Fruit fly (Drosophila melanogaster) whole organism, embryonic: ENCODE results near the gene Prp16.

Experiments
- Abd-B ChIP-seq: fragments of 200-800 bp; sonication (Bioruptor generic); optimal IDR thresholded peaks from 2 replicates; lab custom pipeline; 2018; ENCODE audit warnings: missing biosample characterization, mild to moderate bottlenecking, missing genetic modification characterization, moderate library complexity
- Asciz ChIP-seq: fragments of 200-800 bp; sonication (Bioruptor generic); optimal IDR thresholded peaks from 2 replicates; lab custom pipeline; 2017; ENCODE audit warnings: missing biosample characterization, mild to moderate bottlenecking, missing genetic modification characterization, missing genetic modification reagents
- C15 ChIP-seq: fragments of 200-800 bp; sonication (Bioruptor generic); IDR thresholded peaks from 3 replicates; pipeline ENCODE4 v1.3.6; 2022; ENCODE audit warnings: missing biosample characterization, missing genetic modification characterization
- CG11560 ChIP-seq: fragments of 200-800 bp; sonication (Bioruptor generic); IDR thresholded peaks from 3 replicates; pipeline ENCODE4 v1.3.6; 2022; ENCODE audit warnings: missing biosample characterization, missing genetic modification characterization
- CG12236 ChIP-seq: fragments of 200-800 bp; sonication (Bioruptor generic); optimal IDR thresholded peaks from 2 replicates; lab custom pipeline; 2016; ENCODE audit warnings: missing biosample characterization, missing genetic modification characterization
- CG1233 ChIP-seq: fragments of 200-800 bp; sonication (Bioruptor generic); optimal IDR thresholded peaks from 4 replicates; lab custom pipeline; 2018; ENCODE audit warnings: missing biosample characterization, mild to moderate bottlenecking, missing genetic modification characterization
- CG13424 ChIP-seq: fragments of 200-800 bp; sonication (Bioruptor generic); optimal IDR thresholded peaks from 2 replicates; lab custom pipeline; 2019; ENCODE audit warnings: missing biosample characterization, mild to moderate bottlenecking, missing genetic modification characterization, moderate library complexity
- CG14965 ChIP-seq: fragments of 200-800 bp; sonication (Bioruptor generic); optimal IDR thresholded peaks from 2 replicates; lab custom pipeline; 2016; ENCODE audit warnings: missing biosample characterization, missing genetic modification characterization, borderline replicate concordance
- CG17359 ChIP-seq: fragments of 200-800 bp; sonication (Bioruptor generic); optimal IDR thresholded peaks from 3 replicates; lab custom pipeline; 2018; ENCODE audit warnings: missing biosample characterization, mild to moderate bottlenecking, missing genetic modification characterization, moderate library complexity
- CG17612 ChIP-seq: fragments of 200-800 bp; sonication (Bioruptor generic); IDR thresholded peaks from 2 replicates; pipeline ENCODE4 v1.3.6; 2022; ENCODE audit warnings: missing biosample characterization, missing genetic modification characterization
- CG18619 ChIP-seq: fragments of 200-800 bp; sonication (Bioruptor generic); optimal IDR thresholded peaks from 3 replicates; lab custom pipeline; 2017; ENCODE audit warnings: missing biosample characterization, mild to moderate bottlenecking, missing genetic modification characterization
- CG2875 ChIP-seq: fragments of 200-800 bp; sonication (Bioruptor generic); optimal IDR thresholded peaks from 2 replicates; lab custom pipeline; 2017; ENCODE audit warnings: missing biosample characterization, mild to moderate bottlenecking, missing genetic modification characterization, missing genetic modification reagents
- CG31365 ChIP-seq: fragments of 200-800 bp; sonication (Bioruptor generic); optimal IDR thresholded peaks from 2 replicates; lab custom pipeline; 2018; ENCODE audit warnings: missing biosample characterization, mild to moderate bottlenecking, missing genetic modification characterization
- CG32532 ChIP-seq: fragments of 200-800 bp; sonication (Bioruptor generic); IDR thresholded peaks from 2 replicates; pipeline ENCODE4 v1.3.6; 2022; ENCODE audit warnings: missing biosample characterization, missing genetic modification characterization
- CG42726 ChIP-seq: fragments of 200-800 bp; sonication (Bioruptor generic); IDR thresholded peaks from 2 replicates; pipeline ENCODE4 v1.3.6; 2022; ENCODE audit warnings: missing biosample characterization, missing genetic modification characterization; ENCODE audit not compliant: partially characterized antibody
- CG4404 ChIP-seq: fragments of 200-800 bp; sonication (Bioruptor generic); IDR thresholded peaks from 2 replicates; pipeline ENCODE4 v1.3.6; 2022; ENCODE audit warnings: missing biosample characterization, missing genetic modification characterization
- CG4707 ChIP-seq: fragments of 200-800 bp; sonication (Bioruptor generic); optimal IDR thresholded peaks from 2 replicates; lab custom pipeline; 2018; ENCODE audit warnings: missing biosample characterization, mild to moderate bottlenecking, missing genetic modification characterization, moderate library complexity
- CG7372 ChIP-seq: fragments of 200-800 bp; sonication (Bioruptor generic); IDR thresholded peaks from 2 replicates; pipeline ENCODE4 v1.3.6; 2022; ENCODE audit warnings: missing biosample characterization, missing genetic modification characterization
- CG8281 ChIP-seq: fragments of 200-800 bp; sonication (Bioruptor generic); optimal IDR thresholded peaks from 2 replicates; lab custom pipeline; 2018; ENCODE audit warnings: missing biosample characterization, mild to moderate bottlenecking, missing genetic modification characterization, moderate library complexity
- CG9932 ChIP-seq: fragments of 200-800 bp; sonication (Bioruptor generic); IDR thresholded peaks from 2 replicates; pipeline ENCODE4 v1.3.6; 2022; ENCODE audit warnings: missing biosample characterization, missing genetic modification characterization
- D ChIP-seq, 2 experiments: fragments of 200-800 bp in 1 of 2; fragments of >200 bp in 1 of 2; sonication (Bioruptor generic) in 1 of 2; optimal IDR thresholded peaks; 2 replicates in 1 of 2; 3 replicates in 1 of 2; lab custom pipeline; 2017; ENCODE audit warnings: mild to moderate bottlenecking in 1 of 2, missing biosample characterization in 1 of 2, missing genetic modification characterization in 1 of 2, missing genetic modification reagents in 1 of 2
- Dad ChIP-seq: fragments of 200-800 bp; sonication (Bioruptor generic); optimal IDR thresholded peaks from 3 replicates; lab custom pipeline; 2016; ENCODE audit warnings: missing biosample characterization, missing genetic modification characterization
- Dll ChIP-seq: fragments of 200-800 bp; sonication (Bioruptor generic); IDR thresholded peaks from 4 replicates; pipeline ENCODE4 v1.3.6; 2022; ENCODE audit warnings: missing biosample characterization, missing genetic modification characterization; ENCODE audit not compliant: partially characterized antibody
- Doc2 ChIP-seq: fragments of 200-800 bp; sonication (Bioruptor generic); IDR thresholded peaks from 2 replicates; pipeline ENCODE4 v1.3.6; 2022; ENCODE audit warnings: missing biosample characterization, missing genetic modification characterization
- E2f2 ChIP-seq: fragments of 200-800 bp; sonication (Bioruptor generic); IDR thresholded peaks from 2 replicates; pipeline ENCODE4 v1.3.6; 2022; ENCODE audit warnings: missing biosample characterization, missing genetic modification characterization
- Fer2 ChIP-seq: fragments of 200-800 bp; sonication (Bioruptor generic); optimal IDR thresholded peaks from 2 replicates; lab custom pipeline; 2018; ENCODE audit warnings: missing biosample characterization, mild to moderate bottlenecking, missing genetic modification characterization, moderate library complexity
- Hey ChIP-seq: fragments of 200-800 bp; sonication (Bioruptor generic); optimal IDR thresholded peaks from 3 replicates; lab custom pipeline; 2018; ENCODE audit warnings: missing biosample characterization, mild to moderate bottlenecking, missing genetic modification characterization
- Hr3 ChIP-seq: fragments of 200-800 bp; sonication (Bioruptor generic); optimal IDR thresholded peaks from 3 replicates; lab custom pipeline; 2016; ENCODE audit warnings: missing biosample characterization, missing genetic modification characterization
- Jarid2 ChIP-seq: fragments of 200-800 bp; sonication (Bioruptor generic); optimal IDR thresholded peaks from 3 replicates; lab custom pipeline; 2017; ENCODE audit warnings: mild to moderate bottlenecking, missing biosample characterization, missing genetic modification reagents, missing genetic modification characterization
- Lim3 ChIP-seq: fragments of 200-800 bp; sonication (Bioruptor generic); IDR thresholded peaks from 2 replicates; pipeline ENCODE4 v1.3.6; 2022; ENCODE audit warnings: missing biosample characterization, missing genetic modification characterization
- Mes4 ChIP-seq: fragments of 200-800 bp; sonication (Bioruptor generic); optimal IDR thresholded peaks from 2 replicates; lab custom pipeline; 2016; ENCODE audit warnings: missing biosample characterization, missing genetic modification characterization
- Myb ChIP-seq: fragments of 200-800 bp; sonication (Bioruptor generic); optimal IDR thresholded peaks from 2 replicates; lab custom pipeline; 2016; ENCODE audit warnings: missing biosample characterization, missing genetic modification characterization
- Xrp1 ChIP-seq: fragments of 200-800 bp; sonication (Bioruptor generic); IDR thresholded peaks from 2 replicates; pipeline ENCODE4 v1.3.6; 2022; ENCODE audit warnings: missing biosample characterization, missing genetic modification characterization
- bab2 ChIP-seq: fragments of 200-800 bp; sonication (Bioruptor generic); optimal IDR thresholded peaks from 2 replicates; lab custom pipeline; 2016; ENCODE audit warnings: missing biosample characterization, missing genetic modification characterization
- br ChIP-seq: fragments of >200 bp; optimal IDR thresholded peaks from 2 replicates; lab custom pipeline; 2017
- cad ChIP-seq: fragments of >200 bp; optimal IDR thresholded peaks from 2 replicates; lab custom pipeline; 2017; ENCODE audit warnings: missing biosample characterization, missing genetic modification characterization
- chif ChIP-seq, 2 experiments: fragments of 200-800 bp; sonication (Bioruptor generic); optimal IDR thresholded peaks; 3 replicates each; lab custom pipeline; 2016; ENCODE audit warnings: missing biosample characterization in 2 of 2, missing genetic modification characterization in 2 of 2
- ems ChIP-seq: fragments of 200-800 bp; sonication (Bioruptor generic); optimal IDR thresholded peaks from 3 replicates; lab custom pipeline; 2016; ENCODE audit warnings: missing biosample characterization, missing genetic modification characterization
- fd3F ChIP-seq: fragments of 200-800 bp; sonication (Bioruptor generic); optimal IDR thresholded peaks from 2 replicates; lab custom pipeline; 2018; ENCODE audit warnings: missing biosample characterization, mild to moderate bottlenecking, missing genetic modification characterization, moderate library complexity
- gem ChIP-seq: fragments of 200-800 bp; sonication (Bioruptor generic); optimal IDR thresholded peaks from 2 replicates; lab custom pipeline; 2019; ENCODE audit warnings: missing biosample characterization, mild to moderate bottlenecking, missing genetic modification characterization, moderate library complexity
- lov ChIP-seq, 2 experiments: fragments of 200-800 bp in 1 of 2; fragments of >200 bp in 1 of 2; sonication (Bioruptor generic) in 1 of 2; IDR thresholded peaks in 1 of 2; optimal IDR thresholded peaks in 1 of 2; 2 replicates in 1 of 2; 3 replicates in 1 of 2; pipeline versions ENCODE4 v1.3.6 to Lab custom; 2017 to 2022; ENCODE audit warnings: missing biosample characterization in 1 of 2, missing genetic modification characterization in 1 of 2
- nerfin-1 ChIP-seq: fragments of 200-800 bp; sonication (Bioruptor generic); optimal IDR thresholded peaks from 3 replicates; lab custom pipeline; 2019; ENCODE audit warnings: missing biosample characterization, mild to moderate bottlenecking, missing genetic modification characterization, moderate library complexity
- onecut ChIP-seq: fragments of 200-800 bp; sonication (Bioruptor generic); IDR thresholded peaks from 2 replicates; pipeline ENCODE4 v1.3.6; 2022; ENCODE audit warnings: missing biosample characterization, missing genetic modification characterization
- pb ChIP-seq: fragments of 200-800 bp; sonication (Bioruptor generic); optimal IDR thresholded peaks from 3 replicates; lab custom pipeline; 2016; ENCODE audit warnings: missing biosample characterization, missing genetic modification characterization
- pho ChIP-seq: fragments of 200-800 bp; sonication (Bioruptor generic); optimal IDR thresholded peaks from 2 replicates; lab custom pipeline; 2016; ENCODE audit warnings: missing biosample characterization, missing genetic modification characterization
- row ChIP-seq: fragments of 200-800 bp; sonication (Bioruptor generic); IDR thresholded peaks from 3 replicates; pipeline ENCODE4 v1.3.6; 2022; ENCODE audit warnings: missing biosample characterization, missing genetic modification characterization
- so ChIP-seq: fragments of 200-800 bp; sonication (Bioruptor generic); IDR thresholded peaks from 3 replicates; pipeline ENCODE4 v1.3.6; 2022; ENCODE audit warnings: missing biosample characterization, missing genetic modification characterization
- wdn ChIP-seq: fragments of 200-800 bp; sonication (Bioruptor generic); IDR thresholded peaks from 2 replicates; pipeline ENCODE4 v1.3.6; 2022; ENCODE audit warnings: missing biosample characterization, missing genetic modification characterization
- z ChIP-seq: fragments of 200-800 bp; sonication (Bioruptor generic); IDR thresholded peaks from 3 replicates; pipeline ENCODE4 v1.3.6; 2022; ENCODE audit warnings: missing biosample characterization, missing genetic modification characterization
- zen ChIP-seq: fragments of 200-800 bp; sonication (Bioruptor generic); optimal IDR thresholded peaks from 3 replicates; lab custom pipeline; 2018; ENCODE audit warnings: missing biosample characterization, mild to moderate bottlenecking, missing genetic modification characterization, moderate library complexity

The Prp16 gene

dm6 chrX:14213509-14214154 is 12.5 kb downstream of the Prp16 start (continued):
- TF ChIP-seq chif (GFP tag; optimal IDR thresholded peaks at IDR 0.05; lab: Kevin White, UChicago) (peak in 1 of 2 experiments; percentile 20), CG12236 (GFP tag; lab: Kevin White, UChicago) (no peak), CG11560 (tag; lab: Robert Waterston, UW) (no peak), Myb (peak; percentile 25), CG9932 (GFP tag; lab: Robert Waterston, UW) (no peak; the same call in 1 of the 2 replicates), C15 (GFP tag; lab: Robert Waterston, UW) (no peak), Fer2 (tag; lab: Kevin White, UChicago) (no peak), CG8281 (no peak), Lim3 (no peak), fd3F (peak; percentile 27), Doc2 (GFP tag; lab: Robert Waterston, UW) (no peak), CG7372 (GFP tag; lab: Robert Waterston, UW) (no peak), Hr3 (GFP tag; lab: Kevin White, UChicago) (peak; percentile 1), br (lab: Kevin White, UChicago) (no peak), CG31365 (tag; lab: Kevin White, UChicago) (no peak), so (GFP tag; lab: Robert Waterston, UW) (no peak), CG1233 (GFP tag; lab: Kevin White, UChicago) (no peak), pb (no peak), CG18619 (GFP tag; lab: Kevin White, UChicago) (peak; percentile 23), CG17612 (GFP tag; lab: Robert Waterston, UW) (no peak), lov (optimal IDR thresholded peaks at IDR 0.05; lab: Kevin White, UChicago) (no peak), lov (GFP tag; IDR thresholded peaks at IDR 0.05; lab: Robert Waterston, UW) (no peak), Asciz (no peak), CG4707 (GFP tag; lab: Kevin White, UChicago) (no peak), CG13424 (peak; percentile 51), CG14965 (GFP tag; lab: Kevin White, UChicago) (no peak), Dll (GFP tag; lab: Robert Waterston, UW) (0 out of 4 replicates have a peak, but pooled peaks have one; percentile 23), cad (GFP tag; lab: Kevin White, UChicago) (no peak), CG42726 (GFP tag; lab: Robert Waterston, UW) (no peak), Mes4 (GFP tag; lab: Kevin White, UChicago) (no peak), CG17359 (tag; lab: Kevin White, UChicago) (peak; percentile 44), Dad (GFP tag; lab: Kevin White, UChicago) (peak; percentile 28), CG2875 (GFP tag; lab: Kevin White, UChicago) (no peak), gem (tag; lab: Kevin White, UChicago) (peak; percentile 67), CG32532 (GFP tag; lab: Robert Waterston, UW) (no peak), z (GFP tag; lab: Robert Waterston, UW) (no peak), bab2 (GFP tag; lab: Kevin White, UChicago) (peak; percentile 7), E2f2 (peak; percentile 29; the same call in 1 of the 2 replicates), Xrp1 (GFP tag; lab: Robert Waterston, UW) (peak; percentile 55), CG4404 (no peak), row (GFP tag; lab: Robert Waterston, UW) (peak; percentile 59), Abd-B (peak; percentile 33), D (optimal IDR thresholded peaks at IDR 0.05; lab: Kevin White, UChicago) (no peak), D (GFP tag; optimal IDR thresholded peaks at IDR 0.05; lab: Kevin White, UChicago) (no peak), ems (no peak), wdn (GFP tag; lab: Robert Waterston, UW) (no peak), Jarid2 (GFP tag; lab: Kevin White, UChicago) (no peak), onecut (GFP tag; lab: Robert Waterston, UW) (peak; percentile 89), nerfin-1 (tag; lab: Kevin White, UChicago) (peak; percentile 24), zen (tag; lab: Kevin White, UChicago) (no peak), pho (no peak), Hey (no peak)
